Fruit fly (Drosophila melanogaster) whole organism, embryonic: ENCODE data around the gene wfs1.

Experiments
- Abd-B ChIP-seq: fragments of 200-800 bp; sonication (Bioruptor generic); optimal IDR thresholded peaks from 2 replicates; lab custom pipeline; 2018; ENCODE audit warnings: missing biosample characterization, mild to moderate bottlenecking, missing genetic modification characterization, moderate library complexity
- Adf1 ChIP-seq: fragments of 200-800 bp; sonication (Bioruptor generic); IDR thresholded peaks from 2 replicates; pipeline ENCODE4 v1.3.6; 2022; ENCODE audit warnings: missing biosample characterization, missing genetic modification characterization
- Blimp-1 ChIP-seq: fragments of 200-800 bp; sonication (Bioruptor generic); optimal IDR thresholded peaks from 3 replicates; lab custom pipeline; 2018; ENCODE audit warnings: missing biosample characterization, missing genetic modification characterization, mild to moderate bottlenecking, moderate library complexity, missing genetic modification reagents
- CG10565 ChIP-seq: fragments of 200-800 bp; sonication (Bioruptor generic); optimal IDR thresholded peaks from 3 replicates; lab custom pipeline; 2016; ENCODE audit warnings: missing biosample characterization, mild to moderate bottlenecking, missing genetic modification characterization
- CG11093 ChIP-seq: fragments of 200-800 bp; sonication (Bioruptor generic); IDR thresholded peaks from 3 replicates; pipeline ENCODE4 v1.3.6; 2022; ENCODE audit warnings: missing biosample characterization, missing genetic modification characterization
- CG11696 ChIP-seq: fragments of 200-800 bp; sonication (Bioruptor generic); IDR thresholded peaks from 2 replicates; pipeline ENCODE4 v1.3.6; 2022; ENCODE audit warnings: missing biosample characterization, missing genetic modification characterization
- CG13894 ChIP-seq: fragments of 200-800 bp; sonication (Bioruptor generic); optimal IDR thresholded peaks from 3 replicates; lab custom pipeline; 2018; ENCODE audit warnings: missing biosample characterization, mild to moderate bottlenecking, missing genetic modification characterization, moderate library complexity
- CG14014 ChIP-seq: fragments of 200-800 bp; sonication (Bioruptor generic); IDR thresholded peaks from 2 replicates; pipeline ENCODE4 v1.3.6; 2022; ENCODE audit warnings: missing biosample characterization, missing genetic modification characterization
- CG15696 ChIP-seq: fragments of 200-800 bp; sonication (Bioruptor generic); optimal IDR thresholded peaks from 2 replicates; lab custom pipeline; 2019; ENCODE audit warnings: missing biosample characterization, mild to moderate bottlenecking, missing genetic modification characterization, moderate library complexity
- CG17328 ChIP-seq: fragments of 200-800 bp; sonication (Bioruptor generic); IDR thresholded peaks from 2 replicates; pipeline ENCODE4 v1.3.6; 2022; ENCODE audit warnings: missing biosample characterization, missing genetic modification characterization
- CG17359 ChIP-seq: fragments of 200-800 bp; sonication (Bioruptor generic); optimal IDR thresholded peaks from 3 replicates; lab custom pipeline; 2018; ENCODE audit warnings: missing biosample characterization, mild to moderate bottlenecking, missing genetic modification characterization, moderate library complexity
- CG17829 ChIP-seq: fragments of 200-800 bp; optimal IDR thresholded peaks from 2 replicates; lab custom pipeline; 2019; ENCODE audit warnings: missing biosample characterization, mild to moderate bottlenecking, missing genetic modification characterization, moderate library complexity
- CG2116 ChIP-seq: fragments of 200-800 bp; sonication (Bioruptor generic); optimal IDR thresholded peaks from 3 replicates; lab custom pipeline; 2018; ENCODE audit warnings: missing biosample characterization, mild to moderate bottlenecking, missing genetic modification characterization
- CG34224 ChIP-seq: fragments of 200-800 bp; sonication (Bioruptor generic); IDR thresholded peaks from 3 replicates; pipeline ENCODE4 v1.3.6; 2022; ENCODE audit warnings: missing biosample characterization, missing genetic modification characterization; ENCODE audit not compliant: partially characterized antibody
- CG3838 ChIP-seq: fragments of 200-800 bp; sonication (Bioruptor generic); optimal IDR thresholded peaks from 3 replicates; lab custom pipeline; 2016; ENCODE audit warnings: missing biosample characterization, missing genetic modification characterization
- CG4328 ChIP-seq: fragments of 200-800 bp; sonication (Bioruptor generic); optimal IDR thresholded peaks from 3 replicates; lab custom pipeline; 2017; ENCODE audit warnings: missing biosample characterization, missing genetic modification reagents, missing genetic modification characterization
- CG4854 ChIP-seq: fragments of 200-800 bp; sonication (Bioruptor generic); optimal IDR thresholded peaks from 2 replicates; lab custom pipeline; 2016; ENCODE audit warnings: missing biosample characterization, missing genetic modification characterization, inconsistent platforms
- CG6654 ChIP-seq: fragments of 200-800 bp; sonication (Bioruptor generic); optimal IDR thresholded peaks from 2 replicates; lab custom pipeline; 2017; ENCODE audit warnings: missing biosample characterization, mild to moderate bottlenecking, missing genetic modification characterization
- CG8089 ChIP-seq: fragments of 200-800 bp; sonication (Bioruptor generic); optimal IDR thresholded peaks from 3 replicates; lab custom pipeline; 2016; ENCODE audit warnings: missing biosample characterization, missing genetic modification characterization
- CG9437 ChIP-seq: fragments of 200-800 bp; sonication (Bioruptor generic); optimal IDR thresholded peaks from 2 replicates; lab custom pipeline; 2018; ENCODE audit warnings: missing biosample characterization, mild to moderate bottlenecking, missing genetic modification characterization
- CG9797 ChIP-seq: fragments of 200-800 bp; sonication (Bioruptor generic); optimal IDR thresholded peaks from 3 replicates; lab custom pipeline; 2018; ENCODE audit warnings: missing biosample characterization, mild to moderate bottlenecking, missing genetic modification characterization
- CG9817 ChIP-seq: fragments of 200-800 bp; sonication (Bioruptor generic); optimal IDR thresholded peaks from 2 replicates; lab custom pipeline; 2018; ENCODE audit warnings: missing biosample characterization, mild to moderate bottlenecking, missing genetic modification characterization, moderate library complexity
- CHES-1-like ChIP-seq: fragments of 200-800 bp; sonication (Bioruptor generic); optimal IDR thresholded peaks from 2 replicates; lab custom pipeline; 2016; ENCODE audit warnings: missing biosample characterization, missing genetic modification characterization
- CoRest ChIP-seq: fragments of 200-800 bp; sonication (Bioruptor generic); optimal IDR thresholded peaks from 3 replicates; lab custom pipeline; 2018; ENCODE audit warnings: missing biosample characterization, mild to moderate bottlenecking, missing genetic modification characterization, moderate library complexity
- D19A ChIP-seq: fragments of 200-800 bp; optimal IDR thresholded peaks from 3 replicates; lab custom pipeline; 2019; ENCODE audit warnings: missing biosample characterization, mild to moderate bottlenecking, missing genetic modification characterization, moderate library complexity
- E2f1 ChIP-seq: fragments of 200-800 bp; sonication (Bioruptor generic); IDR thresholded peaks from 2 replicates; pipeline ENCODE4 v1.3.6; 2022; ENCODE audit warnings: missing biosample characterization, missing genetic modification characterization
- Ets65A ChIP-seq: fragments of 200-800 bp; sonication (Bioruptor generic); peaks from one replicate; lab custom pipeline; 2016; ENCODE audit warnings: missing biosample characterization, missing genetic modification characterization
- Gsc ChIP-seq: fragments of 200-800 bp; sonication (Bioruptor generic); IDR thresholded peaks from 2 replicates; pipeline ENCODE4 v1.3.6; 2022; ENCODE audit warnings: missing biosample characterization, missing genetic modification characterization
- H2.0 ChIP-seq: fragments of 200-800 bp; sonication (Bioruptor generic); IDR thresholded peaks from 2 replicates; pipeline ENCODE4 v1.3.6; 2022; ENCODE audit warnings: missing biosample characterization, missing genetic modification characterization
- HHEX ChIP-seq: fragments of 200-800 bp; sonication (Bioruptor generic); optimal IDR thresholded peaks from 3 replicates; lab custom pipeline; 2017; ENCODE audit warnings: missing biosample characterization, mild to moderate bottlenecking, missing genetic modification characterization, missing genetic modification reagents
- Hey ChIP-seq: fragments of 200-800 bp; sonication (Bioruptor generic); optimal IDR thresholded peaks from 3 replicates; lab custom pipeline; 2018; ENCODE audit warnings: missing biosample characterization, mild to moderate bottlenecking, missing genetic modification characterization
- Hr3 ChIP-seq: fragments of 200-800 bp; sonication (Bioruptor generic); optimal IDR thresholded peaks from 3 replicates; lab custom pipeline; 2016; ENCODE audit warnings: missing biosample characterization, missing genetic modification characterization
- Hsf ChIP-seq: fragments of 200-800 bp; sonication (Bioruptor generic); optimal IDR thresholded peaks from 3 replicates; lab custom pipeline; 2016; ENCODE audit warnings: missing biosample characterization, missing genetic modification characterization
- Meics ChIP-seq: fragments of 200-800 bp; sonication (Bioruptor generic); optimal IDR thresholded peaks from 2 replicates; lab custom pipeline; 2017; ENCODE audit warnings: missing biosample characterization, mild to moderate bottlenecking, missing genetic modification characterization
- NC2α ChIP-seq: fragments of 200-800 bp; sonication (Bioruptor generic); optimal IDR thresholded peaks from 2 replicates; lab custom pipeline; 2016; ENCODE audit warnings: missing biosample characterization, missing genetic modification characterization
- Sry-δ ChIP-seq: fragments of 200-800 bp; sonication (Bioruptor generic); optimal IDR thresholded peaks from 2 replicates; lab custom pipeline; 2016; ENCODE audit warnings: missing biosample characterization, missing genetic modification characterization
- Vsx1 ChIP-seq: fragments of 200-800 bp; sonication (Bioruptor generic); optimal IDR thresholded peaks from 2 replicates; lab custom pipeline; 2017; ENCODE audit warnings: missing biosample characterization, mild to moderate bottlenecking, missing genetic modification characterization, missing genetic modification reagents
- ara ChIP-seq: fragments of 200-800 bp; sonication (Bioruptor generic); IDR thresholded peaks from 2 replicates; pipeline ENCODE4 v1.3.6; 2022; ENCODE audit warnings: missing biosample characterization, missing genetic modification characterization
- chinmo ChIP-seq: fragments of 200-800 bp; sonication (Bioruptor generic); IDR thresholded peaks from 4 replicates; pipeline ENCODE4 v1.3.6; 2022; ENCODE audit warnings: missing biosample characterization, missing genetic modification characterization; ENCODE audit not compliant: partially characterized antibody
- dati ChIP-seq: fragments of 200-800 bp; sonication (Bioruptor generic); IDR thresholded peaks from 2 replicates; pipeline ENCODE4 v1.3.6; 2022; ENCODE audit warnings: missing biosample characterization, missing genetic modification characterization
- ftz-f1 ChIP-seq: fragments of 200-800 bp; sonication (Bioruptor generic); optimal IDR thresholded peaks from 2 replicates; lab custom pipeline; 2016; ENCODE audit warnings: missing biosample characterization, missing genetic modification characterization
- gro ChIP-seq: fragments of 200-800 bp; sonication (Bioruptor generic); optimal IDR thresholded peaks from 2 replicates; lab custom pipeline; 2016; ENCODE audit warnings: missing biosample characterization, missing genetic modification characterization
- jing ChIP-seq: fragments of 200-800 bp; sonication (Bioruptor generic); optimal IDR thresholded peaks from 2 replicates; lab custom pipeline; 2018; ENCODE audit warnings: missing biosample characterization, mild to moderate bottlenecking, missing genetic modification characterization
- knrl ChIP-seq: fragments of 200-800 bp; sonication (Bioruptor generic); IDR thresholded peaks from 3 replicates; pipeline ENCODE4 v1.3.6; 2022; ENCODE audit warnings: missing biosample characterization, missing genetic modification characterization; ENCODE audit not compliant: partially characterized antibody
- mam ChIP-seq: fragments of 200-800 bp; sonication (Bioruptor generic); optimal IDR thresholded peaks from 3 replicates; lab custom pipeline; 2016; ENCODE audit warnings: missing biosample characterization, missing genetic modification characterization
- nerfin-2 ChIP-seq: fragments of 200-800 bp; sonication (Bioruptor generic); IDR thresholded peaks from 2 replicates; pipeline ENCODE4 v1.3.6; 2022; ENCODE audit warnings: missing biosample characterization, missing genetic modification characterization; ENCODE audit not compliant: partially characterized antibody
- scrt ChIP-seq: fragments of 200-800 bp; sonication (Bioruptor generic); optimal IDR thresholded peaks from 2 replicates; lab custom pipeline; 2018; ENCODE audit warnings: missing biosample characterization, mild to moderate bottlenecking, missing genetic modification characterization, moderate library complexity
- sens ChIP-seq: fragments of 200-800 bp; sonication (Bioruptor generic); peaks from one replicate; lab custom pipeline; 2016; ENCODE audit warnings: missing biosample characterization, missing genetic modification characterization
- stc ChIP-seq: fragments of 200-800 bp; sonication (Bioruptor generic); IDR thresholded peaks from 2 replicates; pipeline ENCODE4 v1.3.6; 2022; ENCODE audit warnings: missing biosample characterization, missing genetic modification characterization
- tap ChIP-seq: fragments of 200-800 bp; optimal IDR thresholded peaks from 3 replicates; lab custom pipeline; 2019; ENCODE audit warnings: missing biosample characterization, mild to moderate bottlenecking, missing genetic modification characterization, moderate library complexity
- tin ChIP-seq: fragments of 200-800 bp; sonication (Bioruptor generic); optimal IDR thresholded peaks from 3 replicates; lab custom pipeline; 2016; ENCODE audit warnings: missing biosample characterization, missing genetic modification characterization
- wor ChIP-seq: fragments of 200-800 bp; sonication (Bioruptor generic); IDR thresholded peaks from 2 replicates; pipeline ENCODE4 v1.3.6; 2022; ENCODE audit warnings: missing biosample characterization, missing genetic modification characterization

Gene wfs1

DNA sequence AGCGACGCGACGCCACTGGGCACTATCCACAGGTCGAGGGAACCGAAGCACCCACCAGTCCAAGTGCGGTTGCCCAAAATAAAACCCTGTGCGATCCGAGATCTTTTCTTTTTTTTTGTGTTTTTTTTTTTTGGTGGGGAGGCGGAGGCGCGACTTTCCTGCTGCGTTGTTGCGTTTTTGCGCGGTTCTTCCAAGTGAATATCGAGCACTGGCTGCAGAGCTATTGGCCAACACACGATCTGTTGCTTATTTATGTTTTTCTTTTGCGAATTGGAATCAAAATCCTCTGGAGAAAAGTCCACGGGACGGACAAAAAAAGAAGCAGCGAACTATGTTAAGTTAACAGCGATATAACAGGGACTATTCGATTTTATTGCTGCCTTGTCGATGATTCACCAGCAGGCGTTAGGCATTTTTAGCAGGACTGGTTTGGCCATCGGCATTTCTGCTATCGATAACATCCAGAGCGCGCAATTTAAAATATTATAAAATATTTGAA is 30.7 kb upstream of the wfs1 start, which contains the start of gene wge (continued):
- TF ChIP-seq ftz-f1 (GFP tag; lab: Kevin White, UChicago) = no peak
- TF ChIP-seq CG11696 = no peak
- TF ChIP-seq CG34224 (GFP tag; lab: Robert Waterston, UW) = peak; percentile 71
- TF ChIP-seq Vsx1 (GFP tag; lab: Kevin White, UChicago) = no peak
- no peak for TF ChIP-seq HHEX (GFP tag; lab: Kevin White, UChicago)
- no peak for TF ChIP-seq CG15696 (tag; lab: Kevin White, UChicago)
- TF ChIP-seq CG9437 (GFP tag; lab: Kevin White, UChicago) = no peak
- no peak for TF ChIP-seq Gsc (GFP tag; lab: Robert Waterston, UW)
- TF ChIP-seq D19A (tag; lab: Kevin White, UChicago) = no peak
- TF ChIP-seq wor (GFP tag; lab: Robert Waterston, UW) = no peak
- no peak for TF ChIP-seq mam (GFP tag; lab: Kevin White, UChicago)
- TF ChIP-seq chinmo (GFP tag; lab: Robert Waterston, UW) = peak; percentile 71; the same call in 1 of the 4 replicates
- no peak for TF ChIP-seq Hr3
- no peak for TF ChIP-seq Blimp-1 (GFP tag; lab: Kevin White, UChicago)
- TF ChIP-seq CG9797 (GFP tag; lab: Kevin White, UChicago) = peak; percentile 65
- TF ChIP-seq Abd-B (GFP tag; lab: Kevin White, UChicago) = no peak
- no peak for TF ChIP-seq CG8089
- no peak for TF ChIP-seq Hsf (GFP tag; lab: Kevin White, UChicago)
- TF ChIP-seq CHES-1-like = no peak
- TF ChIP-seq H2.0 = no peak
- TF ChIP-seq Meics (GFP tag; lab: Kevin White, UChicago) = no peak
- TF ChIP-seq E2f1 = no peak
- no peak; the same call in 1 of the 2 replicates for TF ChIP-seq nerfin-2
- TF ChIP-seq CG17829 (tag; lab: Kevin White, UChicago) = peak; percentile 25
- no peak for TF ChIP-seq CG14014
- TF ChIP-seq CoRest (tag; lab: Kevin White, UChicago) = no peak
- TF ChIP-seq ara = no peak
- TF ChIP-seq jing (GFP tag; lab: Kevin White, UChicago) = no peak
- no peak for TF ChIP-seq gro (GFP tag; lab: Kevin White, UChicago)
- no peak for TF ChIP-seq Hey (tag; lab: Kevin White, UChicago)
- no peak for TF ChIP-seq CG9817 (tag; lab: Kevin White, UChicago)
- no peak for TF ChIP-seq scrt (GFP tag; lab: Kevin White, UChicago)
- no peak for TF ChIP-seq tin (GFP tag; lab: Kevin White, UChicago)
- no peak for TF ChIP-seq CG6654 (GFP tag; lab: Kevin White, UChicago)
- no peak for TF ChIP-seq dati (GFP tag; lab: Robert Waterston, UW)
- TF ChIP-seq CG3838 (GFP tag; lab: Kevin White, UChicago) = no peak
- TF ChIP-seq NC2α (GFP tag; lab: Kevin White, UChicago) = no peak
- TF ChIP-seq CG17359 (tag; lab: Kevin White, UChicago) = no peak
- no peak for TF ChIP-seq Ets65A (GFP tag; lab: Kevin White, UChicago)
- no peak for TF ChIP-seq sens (GFP tag; lab: Kevin White, UChicago)
- peak; percentile 71 for TF ChIP-seq CG2116 (GFP tag; lab: Kevin White, UChicago)
- TF ChIP-seq knrl (GFP tag; lab: Robert Waterston, UW) = peak; percentile 54
- TF ChIP-seq CG4854 (GFP tag; lab: Kevin White, UChicago) = no peak
- no peak for TF ChIP-seq Adf1 (GFP tag; lab: Robert Waterston, UW)
- no peak for TF ChIP-seq CG10565 (GFP tag; lab: Kevin White, UChicago)
- TF ChIP-seq CG11093 = no peak
- peak; percentile 53 for TF ChIP-seq Sry-δ (GFP tag; lab: Kevin White, UChicago)
- no peak for TF ChIP-seq tap (tag; lab: Kevin White, UChicago)
- TF ChIP-seq stc (GFP tag; lab: Robert Waterston, UW) = no peak
- TF ChIP-seq CG17328 = no peak
- TF ChIP-seq CG4328 = no peak
- TF ChIP-seq CG13894 (tag; lab: Kevin White, UChicago) = no peak
